Fruit fly (Drosophila melanogaster): ENCODE data around the gene CRMP.
A peak's percentile ranks its signal among the peaks of the same experiment; 100 is the strongest.

Gene CRMP

DNA sequence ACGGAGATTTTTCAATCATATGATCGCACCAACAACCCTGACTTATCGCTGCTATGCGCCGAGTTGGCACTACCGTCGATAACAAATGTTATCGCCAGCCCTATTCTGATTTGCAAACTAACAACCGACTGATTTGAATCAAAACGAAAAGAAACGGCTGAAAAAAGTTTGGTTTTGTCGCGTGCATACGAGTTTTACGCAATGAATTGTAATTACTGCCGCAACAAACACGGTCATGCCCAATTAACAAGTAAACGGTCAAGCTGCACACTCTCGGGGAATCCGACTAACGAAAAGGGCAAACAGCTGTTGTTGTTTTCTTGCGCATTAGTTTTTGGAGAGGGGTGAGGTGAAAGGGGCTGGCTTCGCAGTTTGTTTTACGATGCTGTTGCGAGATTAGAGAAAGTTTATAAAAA, 6.1 kb upstream of the CRMP start, which contains the start of the genes CG14671 and CG12746 (continued):
- TF ChIP-seq lilli (GFP tag; optimal IDR thresholded peaks at IDR 0.05) = no peak
- TF ChIP-seq CG6765 (GFP tag; optimal IDR thresholded peaks at IDR 0.05) = no peak
- TF ChIP-seq CG3995 (GFP tag; optimal IDR thresholded peaks at IDR 0.05) = no peak
- no peak for TF ChIP-seq Dad (GFP tag; optimal IDR thresholded peaks at IDR 0.05)
- peak; percentile 4 for TF ChIP-seq Sry-δ (GFP tag; optimal IDR thresholded peaks at IDR 0.05)
- TF ChIP-seq gsb (GFP tag; IDR thresholded peaks at IDR 0.05) = no peak
- TF ChIP-seq Xbp1 (GFP tag; optimal IDR thresholded peaks at IDR 0.05) = no peak
- TF ChIP-seq bab2 (GFP tag; optimal IDR thresholded peaks at IDR 0.05) = no peak
- TF ChIP-seq CG9932 (GFP tag; IDR thresholded peaks at IDR 0.05) = no peak
- TF ChIP-seq CG10543 (GFP tag; optimal IDR thresholded peaks at IDR 0.05) = no peak
- no peak for TF ChIP-seq CG16863 (GFP tag; optimal IDR thresholded peaks at IDR 0.05)
- TF ChIP-seq Drgx (GFP tag; IDR thresholded peaks at IDR 0.05) = no peak
- no peak for TF ChIP-seq CG17361 (GFP tag; IDR thresholded peaks at IDR 0.05)
- TF ChIP-seq CG18476 (GFP tag; optimal IDR thresholded peaks at IDR 0.05) = no peak
- TF ChIP-seq cwo (GFP tag; optimal IDR thresholded peaks at IDR 0.05) = no peak
- no peak for TF ChIP-seq CG31388 (GFP tag; optimal IDR thresholded peaks at IDR 0.05)
- no peak for TF ChIP-seq CG1602 (GFP tag; optimal IDR thresholded peaks at IDR 0.05)
- TF ChIP-seq grau (tag; optimal IDR thresholded peaks at IDR 0.05) = no peak
- no peak for TF ChIP-seq p53 (GFP tag; optimal IDR thresholded peaks at IDR 0.05)
- no peak for TF ChIP-seq Gsc (GFP tag; IDR thresholded peaks at IDR 0.05)
- peak in 1 of 2 experiments; percentile 18 for TF ChIP-seq Pdp1 (GFP tag; optimal IDR thresholded peaks at IDR 0.05)
- no peak for TF ChIP-seq CG18764 (GFP tag; optimal IDR thresholded peaks at IDR 0.05)
- TF ChIP-seq Usf (GFP tag; optimal IDR thresholded peaks at IDR 0.05) = no peak
- no peak for TF ChIP-seq Eip74EF (GFP tag; optimal IDR thresholded peaks at IDR 0.05)
- no peak for TF ChIP-seq Hsf (GFP tag; optimal IDR thresholded peaks at IDR 0.05)
- no peak for TF ChIP-seq CG10959 (GFP tag; IDR thresholded peaks at IDR 0.05)
- TF ChIP-seq Max (GFP tag; optimal IDR thresholded peaks at IDR 0.05) = no peak
- TF ChIP-seq CG3847 (GFP tag; IDR thresholded peaks at IDR 0.05) = 0 out of 2 replicates have a peak, but pooled peaks have one; percentile 18
- no peak for TF ChIP-seq ac (GFP tag; optimal IDR thresholded peaks at IDR 0.05)
- TF ChIP-seq CG9876 (GFP tag; optimal IDR thresholded peaks at IDR 0.05) = no peak
- peak; percentile 88 for TF ChIP-seq Sry-β (GFP tag; optimal IDR thresholded peaks at IDR 0.05)
- TF ChIP-seq CG6854 (GFP tag; optimal IDR thresholded peaks at IDR 0.05) = no peak
- TF ChIP-seq Aef1 (GFP tag; IDR thresholded peaks at IDR 0.05) = 0 out of 3 replicates have a peak, but pooled peaks have one; percentile 21
- TF ChIP-seq CG9727 (GFP tag; optimal IDR thresholded peaks at IDR 0.05) = no peak
- no peak for TF ChIP-seq CG31441 (GFP tag; IDR thresholded peaks at IDR 0.05)
- TF ChIP-seq sqz (GFP tag; optimal IDR thresholded peaks at IDR 0.05) = no peak
- no peak for TF ChIP-seq Bdp1 (GFP tag; optimal IDR thresholded peaks at IDR 0.05)
- no peak for TF ChIP-seq disco-r (GFP tag; optimal IDR thresholded peaks at IDR 0.05)
- TF ChIP-seq Side (GFP tag; optimal IDR thresholded peaks at IDR 0.05) = no peak
- TF ChIP-seq CG31365 (tag; optimal IDR thresholded peaks at IDR 0.05) = no peak
- no peak for TF ChIP-seq pros (GFP tag; optimal IDR thresholded peaks at IDR 0.05)
- peak; percentile 62 for TF ChIP-seq Sin3A (optimal IDR thresholded peaks at IDR 0.05)
- no peak for TF ChIP-seq CG11398 (GFP tag; optimal IDR thresholded peaks at IDR 0.05)
- TF ChIP-seq CG2202 (tag; optimal IDR thresholded peaks at IDR 0.05) = no peak
- no peak for TF ChIP-seq Hr3 (GFP tag; optimal IDR thresholded peaks at IDR 0.05)
- 0 out of 3 replicates have a peak, but pooled peaks have one; percentile 27 for TF ChIP-seq CG34224 (GFP tag; IDR thresholded peaks at IDR 0.05; ENCODE audit: partially characterized antibody)
- TF ChIP-seq TFAM (GFP tag; optimal IDR thresholded peaks at IDR 0.05) = no peak
- TF ChIP-seq shn (GFP tag; optimal IDR thresholded peaks at IDR 0.05) = no peak
- TF ChIP-seq ab (GFP tag; optimal IDR thresholded peaks at IDR 0.05) = no peak
- peak; percentile 57 for TF ChIP-seq CG15479 (GFP tag; optimal IDR thresholded peaks at IDR 0.05)
- no peak for TF ChIP-seq Fer3 (tag; optimal IDR thresholded peaks at IDR 0.05)
- peak; percentile 38 for TF ChIP-seq CG1603 (tag; optimal IDR thresholded peaks at IDR 0.05)
